Worm (Caenorhabditis elegans) whole organism, L1 larva: ENCODE measurements around the gene mys-1.
"Not testable (repeated sequence)": the region's sequence is repeated elsewhere in the genome, so short reads cannot be mapped to it uniquely, and the experiment has no call there.

ENCODE experiments used
- ets-5 ChIP-seq: fragments of 200-800 bp; sonication (Bioruptor generic); IDR thresholded peaks from 2 replicates; pipeline ENCODE4 v1.3.6; 2022; ENCODE audit warnings: missing genetic modification characterization, missing compliant biosample characterization
- lsy-2 ChIP-seq, 2 experiments: fragments of 150-350 bp; optimal IDR thresholded peaks; 2 replicates each; lab custom pipeline; 2014; ENCODE audit warnings: missing biosample characterization in 2 of 2, missing genetic modification characterization in 2 of 2
- nhr-12 ChIP-seq: sonication (generic microtip); optimal IDR thresholded peaks from 2 replicates; lab custom pipeline; 2017; ENCODE audit warnings: missing biosample characterization, missing genetic modification characterization

DNA sequence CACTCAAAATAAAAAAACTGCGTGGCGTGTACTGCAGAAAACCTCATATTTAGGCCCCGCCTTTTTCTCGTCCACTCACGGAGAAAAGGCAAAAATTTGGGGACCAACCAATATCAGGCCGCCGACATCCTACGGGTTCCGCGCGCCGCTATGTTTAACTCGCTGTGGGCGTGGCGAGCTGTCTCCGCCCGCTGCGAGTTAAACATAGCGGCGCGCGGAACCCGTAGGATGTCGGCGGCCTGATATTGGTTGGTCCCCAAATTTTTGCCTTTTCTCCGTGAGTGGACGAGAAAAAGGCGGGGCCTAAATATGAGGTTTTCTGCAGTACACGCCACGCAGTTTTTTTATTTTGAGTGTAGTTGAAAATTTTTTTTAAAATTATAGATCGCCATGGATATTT lies 21.7 kb downstream of the mys-1 start, which contains the start of gene tmem-258:
- TF ChIP-seq lsy-2 (tag; optimal IDR thresholded peaks at IDR 0.05; lab: Kevin White, UChicago); ets-5 (GFP tag; lab: Robert Waterston, UW); nhr-12 (tag; lab: Kevin White, UChicago): not testable (repeated sequence)
